Fruit fly (Drosophila melanogaster) S2 (cell line): Measurements from ENCODE around the gene Top2.

Experiments
- CG8478 ChIP-seq: fragments of >200 bp; optimal IDR thresholded peaks from 2 replicates; lab custom pipeline; 2018
- CTCF ChIP-seq, 2 experiments: fragments of >200 bp; optimal IDR thresholded peaks; 2 replicates each; lab custom pipeline; 2018

- TF ChIP-seq CTCF (optimal IDR thresholded peaks at IDR 0.05; lab: Kevin White, UChicago) (no peak), CG8478 (lab: Kevin White, UChicago) (no peak)
Observed at dm6 chr2L:19452535-19453317, 564 bp downstream of the Top2 start.
